Fruit fly (Drosophila melanogaster) whole organism, embryonic: Measurements from ENCODE around the gene CG15209.

Source experiments
- CG10274 ChIP-seq: fragments of 200-800 bp; sonication (Bioruptor generic); optimal IDR thresholded peaks from 3 replicates; lab custom pipeline; 2017; ENCODE audit warnings: missing biosample characterization, mild to moderate bottlenecking, missing genetic modification characterization
- CG11247 ChIP-seq: fragments of 200-800 bp; sonication (Bioruptor generic); IDR thresholded peaks from 2 replicates; pipeline ENCODE4 v1.3.6; 2022; ENCODE audit warnings: missing biosample characterization, missing genetic modification characterization
- CG16863 ChIP-seq: fragments of 200-800 bp; sonication (Bioruptor generic); optimal IDR thresholded peaks from 3 replicates; lab custom pipeline; 2016; ENCODE audit warnings: missing biosample characterization, missing genetic modification characterization
- CG3065 ChIP-seq: fragments of 200-800 bp; sonication (Bioruptor generic); optimal IDR thresholded peaks from 2 replicates; lab custom pipeline; 2016; ENCODE audit warnings: missing biosample characterization, missing genetic modification characterization
- CG33213 ChIP-seq: fragments of 200-800 bp; sonication (Bioruptor generic); optimal IDR thresholded peaks from 3 replicates; lab custom pipeline; 2016; ENCODE audit warnings: missing biosample characterization, missing genetic modification characterization
- CG7963 ChIP-seq: fragments of 200-800 bp; sonication (Bioruptor generic); IDR thresholded peaks from 3 replicates; pipeline ENCODE4 v1.3.6; 2022; ENCODE audit warnings: missing biosample characterization, missing genetic modification characterization; ENCODE audit not compliant: partially characterized antibody
- ERR ChIP-seq: fragments of 200-800 bp; sonication (Bioruptor generic); optimal IDR thresholded peaks from 2 replicates; lab custom pipeline; 2016; ENCODE audit warnings: missing biosample characterization, missing genetic modification characterization
- Sox102F ChIP-seq: fragments of 200-800 bp; sonication (Bioruptor generic); optimal IDR thresholded peaks from 2 replicates; lab custom pipeline; 2018; ENCODE audit warnings: missing biosample characterization, mild to moderate bottlenecking, missing genetic modification characterization, moderate library complexity
- br ChIP-seq: fragments of >200 bp; optimal IDR thresholded peaks from 2 replicates; lab custom pipeline; 2017
- dimm ChIP-seq: fragments of 200-800 bp; sonication (Bioruptor generic); IDR thresholded peaks from 2 replicates; pipeline ENCODE4 v1.3.6; 2022; ENCODE audit warnings: missing biosample characterization, missing genetic modification characterization
- hkb ChIP-seq, 2 experiments: fragments of 200-800 bp in 1 of 2; fragments of >200 bp in 1 of 2; sonication (Bioruptor generic) in 1 of 2; IDR thresholded peaks in 1 of 2; optimal IDR thresholded peaks in 1 of 2; 2 replicates each; pipeline versions ENCODE4 v1.3.6 to Lab custom; 2017 to 2022; ENCODE audit warnings: missing biosample characterization in 1 of 2, missing genetic modification characterization in 1 of 2
- zfh2 ChIP-seq: fragments of 200-800 bp; sonication (Bioruptor generic); optimal IDR thresholded peaks from 2 replicates; lab custom pipeline; 2016; ENCODE audit warnings: missing biosample characterization, missing genetic modification characterization

DNA sequence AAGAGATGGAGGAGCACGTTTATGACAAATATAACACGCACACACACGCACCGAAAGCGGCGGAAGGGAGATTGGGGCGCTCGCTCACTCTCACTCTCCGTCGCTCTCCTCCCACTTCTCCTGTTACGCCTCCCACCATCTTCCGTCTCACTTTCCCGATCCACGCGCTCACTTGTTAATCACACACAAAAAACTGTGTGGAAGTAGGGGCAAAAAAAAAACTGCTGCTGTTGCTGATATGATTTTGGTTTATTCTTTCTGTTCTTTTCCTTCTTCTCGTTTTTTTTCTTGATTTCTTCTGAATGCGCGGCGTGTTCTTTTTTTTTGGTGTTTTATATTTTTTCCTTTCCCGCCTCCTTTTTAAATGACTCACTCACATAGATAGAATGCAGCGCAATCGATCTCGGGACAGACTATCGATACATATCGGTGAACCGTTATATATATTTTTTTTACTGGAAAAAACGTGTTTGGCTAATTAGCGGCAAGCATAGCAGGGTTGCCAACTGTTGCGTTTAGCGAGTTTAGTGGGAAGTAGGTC lies 36.3 kb upstream of the CG15209 start:
- no peak for TF ChIP-seq Sox102F
- no peak for TF ChIP-seq CG7963 (GFP tag; lab: Robert Waterston, UW)
- no peak for TF ChIP-seq CG33213
- no peak for TF ChIP-seq dimm (GFP tag; lab: Robert Waterston, UW)
- no peak for TF ChIP-seq hkb (optimal IDR thresholded peaks at IDR 0.05; lab: Kevin White, UChicago)
- no peak for TF ChIP-seq hkb (GFP tag; IDR thresholded peaks at IDR 0.05; lab: Robert Waterston, UW)
- TF ChIP-seq zfh2 (GFP tag; lab: Kevin White, UChicago): no peak
- TF ChIP-seq br (lab: Kevin White, UChicago): no peak
- no peak for TF ChIP-seq CG3065
- no peak for TF ChIP-seq CG10274 (GFP tag; lab: Kevin White, UChicago)
- no peak for TF ChIP-seq CG11247
- no peak for TF ChIP-seq CG16863 (GFP tag; lab: Kevin White, UChicago)
- no peak for TF ChIP-seq ERR
